Fruit fly (Drosophila melanogaster) whole organism, adult: ENCODE data around the gene CG44837.

ENCODE experiments used
- CG12768 ChIP-seq: fragments of 200-800 bp; sonication (Bioruptor generic); optimal IDR thresholded peaks from 2 replicates; lab custom pipeline; 2017; ENCODE audit warnings: missing biosample characterization, missing genetic modification characterization, mild to moderate bottlenecking, moderate library complexity, missing genetic modification reagents
- CG14711 ChIP-seq: fragments of 200-800 bp; sonication (Bioruptor generic); optimal IDR thresholded peaks from 2 replicates; lab custom pipeline; 2018; ENCODE audit warnings: missing biosample characterization, mild to moderate bottlenecking, missing genetic modification characterization, moderate library complexity
- CG33017 ChIP-seq: fragments of 200-800 bp; sonication (Bioruptor generic); optimal IDR thresholded peaks from 2 replicates; lab custom pipeline; 2018; ENCODE audit warnings: missing biosample characterization, mild to moderate bottlenecking, missing genetic modification characterization, moderate library complexity
- CG7101 ChIP-seq: fragments of 200-800 bp; sonication (Bioruptor generic); optimal IDR thresholded peaks from 2 replicates; lab custom pipeline; 2018; ENCODE audit warnings: missing biosample characterization, mild to moderate bottlenecking, missing genetic modification characterization, moderate library complexity
- Clk ChIP-seq: fragments of 200-800 bp; sonication (Bioruptor generic); optimal IDR thresholded peaks from 2 replicates; lab custom pipeline; 2017; ENCODE audit warnings: missing biosample characterization, missing genetic modification characterization
- Mnt ChIP-seq: fragments of 200-800 bp; sonication (Bioruptor generic); optimal IDR thresholded peaks from 2 replicates; lab custom pipeline; 2016; ENCODE audit warnings: missing biosample characterization, mild to moderate bottlenecking, missing genetic modification characterization
- bab1 ChIP-seq: fragments of 200-800 bp; sonication (Bioruptor generic); optimal IDR thresholded peaks from 3 replicates; lab custom pipeline; 2019; ENCODE audit warnings: missing biosample characterization, mild to moderate bottlenecking, missing genetic modification characterization, moderate library complexity
- cic ChIP-seq: fragments of 200-800 bp; sonication (Bioruptor generic); optimal IDR thresholded peaks from 2 replicates; lab custom pipeline; 2017; ENCODE audit warnings: missing biosample characterization, mild to moderate bottlenecking, missing genetic modification characterization, moderate library complexity
- kay ChIP-seq: fragments of 200-800 bp; sonication (Bioruptor generic); peaks from one replicate; lab custom pipeline; 2016; ENCODE audit warnings: missing biosample characterization, missing genetic modification characterization, borderline replicate concordance
- pad ChIP-seq: fragments of 200-800 bp; sonication (Bioruptor generic); optimal IDR thresholded peaks from 3 replicates; lab custom pipeline; 2017; ENCODE audit warnings: missing biosample characterization, missing genetic modification characterization, mild to moderate bottlenecking, moderate library complexity, missing genetic modification reagents
- tj ChIP-seq: fragments of 200-800 bp; sonication (Bioruptor generic); optimal IDR thresholded peaks from 3 replicates; lab custom pipeline; 2017; ENCODE audit warnings: missing biosample characterization, mild to moderate bottlenecking, missing genetic modification characterization, moderate library complexity
- toe ChIP-seq: fragments of 200-800 bp; sonication (Bioruptor generic); optimal IDR thresholded peaks from 2 replicates; lab custom pipeline; 2016; ENCODE audit warnings: missing biosample characterization, missing genetic modification characterization

DNA sequence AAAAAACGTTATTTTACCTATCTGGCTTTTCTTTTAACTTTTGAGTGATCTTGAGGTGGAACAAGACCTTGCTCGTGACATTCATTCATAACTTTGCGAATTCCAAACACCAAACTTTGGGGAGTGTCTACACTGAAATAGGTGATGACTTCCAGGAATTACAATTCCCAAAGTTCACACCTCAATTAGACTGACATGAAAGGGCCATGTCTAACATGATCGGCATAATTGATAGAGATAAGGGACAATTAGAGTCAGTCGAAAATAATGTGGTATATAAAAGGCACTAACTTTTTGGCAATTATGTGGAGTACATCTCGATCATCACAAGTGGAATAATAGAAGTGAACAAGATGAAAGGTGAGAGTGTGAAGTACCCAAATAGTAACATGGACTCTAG, 37.1 kb upstream of the CG44837 start, which contains the start of gene CG43896:
- TF ChIP-seq pad (GFP tag; lab: Kevin White, UChicago) (no peak), Mnt (GFP tag; lab: Kevin White, UChicago) (no peak), cic (GFP tag; lab: Kevin White, UChicago) (no peak), toe (GFP tag; lab: Kevin White, UChicago) (no peak), Clk (GFP tag; lab: Kevin White, UChicago) (no peak), tj (GFP tag; lab: Kevin White, UChicago) (no peak), kay (GFP tag; lab: Kevin White, UChicago) (no peak), CG12768 (no peak), CG14711 (tag; lab: Kevin White, UChicago) (no peak), bab1 (GFP tag; lab: Kevin White, UChicago) (no peak), CG7101 (no peak), CG33017 (tag; lab: Kevin White, UChicago) (no peak)
